Fruit fly (Drosophila melanogaster): ENCODE measurements around the gene CG31800.

dm6 chr2L:19018266-19018665 lies 16.1 kb downstream of the CG31800 start:
- no peak for TF ChIP-seq psq (optimal IDR thresholded peaks at IDR 0.05)
- no peak for TF ChIP-seq pan (optimal IDR thresholded peaks at IDR 0.05)
- TF ChIP-seq Dll (optimal IDR thresholded peaks at IDR 0.05): no peak
- TF ChIP-seq EcR (GFP tag; optimal IDR thresholded peaks at IDR 0.05): no peak
- TF ChIP-seq usp (GFP tag; optimal IDR thresholded peaks at IDR 0.05): no peak
- no peak for TF ChIP-seq CG8478 (optimal IDR thresholded peaks at IDR 0.05)
